Worm (Caenorhabditis elegans): ENCODE results near the gene msrp-3.
"Not testable (repeated sequence)": the region's sequence is repeated elsewhere in the genome, so short reads cannot be mapped to it uniquely, and the experiment has no call there.

msrp-3 gene

ce11 chrII:814737-815136, at the start of gene msrp-3:
TSS of gene msrp-3 (minus strand) at chrII:814837.
- TF ChIP-seq B0310.2 (tag; optimal IDR thresholded peaks at IDR 0.05), result no peak
- TF ChIP-seq hnd-1 (tag; optimal IDR thresholded peaks at IDR 0.05), result no peak
- no peak for TF ChIP-seq scrt-1 (GFP tag; IDR thresholded peaks at IDR 0.05)
- TF ChIP-seq flt-1 (GFP tag; IDR thresholded peaks at IDR 0.05), result no peak
- no peak for TF ChIP-seq sea-1 (GFP tag; conservative IDR thresholded peaks at IDR 0.05)
- no peak for TF ChIP-seq ets-7 (tag; optimal IDR thresholded peaks at IDR 0.05)
- TF ChIP-seq aly-1 (tag; optimal IDR thresholded peaks at IDR 0.05), result no peak
- TF ChIP-seq ceh-36 (tag; optimal IDR thresholded peaks at IDR 0.05), result no peak
- TF ChIP-seq tbx-11 (GFP tag; IDR thresholded peaks at IDR 0.05), result no peak
- TF ChIP-seq tra-4 (tag; optimal IDR thresholded peaks at IDR 0.05), result no peak
- no peak for TF ChIP-seq tbx-37 (GFP tag; conservative IDR thresholded peaks at IDR 0.05)
- no peak for TF ChIP-seq ama-1 (optimal IDR thresholded peaks at IDR 0.05)
- no peak for TF ChIP-seq pes-1 (GFP tag; IDR thresholded peaks at IDR 0.05)

ce11 chrII:861564-861963, 46.9 kb upstream of the msrp-3 start, which contains the start of gene Y46B2A.4:
TSS of gene Y46B2A.4 (plus strand) at chrII:861864.
- TF ChIP-seq sea-1 (GFP tag; conservative IDR thresholded peaks at IDR 0.05) (no peak), flt-1 (GFP tag; IDR thresholded peaks at IDR 0.05) (no peak), tra-4 (tag; optimal IDR thresholded peaks at IDR 0.05) (no peak), B0310.2 (tag; optimal IDR thresholded peaks at IDR 0.05) (no peak), ceh-36 (tag; optimal IDR thresholded peaks at IDR 0.05) (no peak), aly-1 (tag; optimal IDR thresholded peaks at IDR 0.05) (no peak), tbx-37 (GFP tag; conservative IDR thresholded peaks at IDR 0.05) (no peak), ceh-13 (GFP tag; optimal IDR thresholded peaks at IDR 0.05) (no peak), pes-1 (GFP tag; IDR thresholded peaks at IDR 0.05) (no peak), hnd-1 (tag; optimal IDR thresholded peaks at IDR 0.05) (no peak), ama-1 (optimal IDR thresholded peaks at IDR 0.05) (no peak), tbx-11 (GFP tag; IDR thresholded peaks at IDR 0.05) (no peak), hmg-4 (GFP tag; optimal IDR thresholded peaks at IDR 0.05) (no peak)

- TF ChIP-seq sea-1 (GFP tag; conservative IDR thresholded peaks at IDR 0.05); tbx-11 (GFP tag; IDR thresholded peaks at IDR 0.05); flt-1 (GFP tag; IDR thresholded peaks at IDR 0.05): not testable (repeated sequence)
These were observed 35.9 kb upstream of the msrp-3 start, which contains the start of gene F28A10.5 for ce11 chrII:850567-850966. TSS of gene F28A10.5 (minus strand) at chrII:850667.

ce11 chrII:848519-848918, 33.9 kb upstream of the msrp-3 start, which contains the start of the genes acdh-9 and F28A10.13:
TSS of gene acdh-9 (minus strand) at chrII:848603.
TSS of gene F28A10.13 (plus strand) at chrII:848812.
- TF ChIP-seq ama-1 (optimal IDR thresholded peaks at IDR 0.05), result no peak
- TF ChIP-seq scrt-1 (GFP tag; IDR thresholded peaks at IDR 0.05), result no peak
- no peak for TF ChIP-seq ceh-36 (tag; optimal IDR thresholded peaks at IDR 0.05)
- TF ChIP-seq aly-1 (tag; optimal IDR thresholded peaks at IDR 0.05), result no peak
- no peak for TF ChIP-seq B0310.2 (tag; optimal IDR thresholded peaks at IDR 0.05)
- no peak for TF ChIP-seq tra-4 (tag; optimal IDR thresholded peaks at IDR 0.05)
- no peak for TF ChIP-seq tbx-11 (GFP tag; IDR thresholded peaks at IDR 0.05)
- no peak for TF ChIP-seq hmg-4 (GFP tag; optimal IDR thresholded peaks at IDR 0.05)
- TF ChIP-seq flt-1 (GFP tag; IDR thresholded peaks at IDR 0.05), result no peak

ce11 chrII:845618-846017, 31.0 kb upstream of the msrp-3 start, which contains the start of gene F28A10.7:
TSS of gene F28A10.7 (minus strand) at chrII:845718.
- no peak for TF ChIP-seq scrt-1 (GFP tag; IDR thresholded peaks at IDR 0.05)

- no peak for TF ChIP-seq hnd-1 (tag; optimal IDR thresholded peaks at IDR 0.05)
- no peak for TF ChIP-seq B0310.2 (tag; optimal IDR thresholded peaks at IDR 0.05)
- TF ChIP-seq aly-1 (tag; optimal IDR thresholded peaks at IDR 0.05), result no peak
These were observed 29.3 kb upstream of the msrp-3 start, which contains the start of gene F28A10.4 for ce11 chrII:843971-844370. TSS of gene F28A10.4 (plus strand) at chrII:844271.

- TF ChIP-seq aly-1 (tag; optimal IDR thresholded peaks at IDR 0.05), result no peak
- no peak for TF ChIP-seq ama-1 (optimal IDR thresholded peaks at IDR 0.05)
- TF ChIP-seq hnd-1 (tag; optimal IDR thresholded peaks at IDR 0.05), result no peak
- no peak for TF ChIP-seq pes-1 (GFP tag; IDR thresholded peaks at IDR 0.05)
- no peak for TF ChIP-seq ceh-13 (GFP tag; optimal IDR thresholded peaks at IDR 0.05)
- no peak for TF ChIP-seq sea-1 (GFP tag; conservative IDR thresholded peaks at IDR 0.05)
- no peak for TF ChIP-seq F13C5.2 (tag; optimal IDR thresholded peaks at IDR 0.05)
- TF ChIP-seq tbx-11 (GFP tag; IDR thresholded peaks at IDR 0.05), result no peak
- TF ChIP-seq ceh-36 (tag; optimal IDR thresholded peaks at IDR 0.05), result no peak
- TF ChIP-seq tra-4 (tag; optimal IDR thresholded peaks at IDR 0.05), result no peak
- no peak for TF ChIP-seq ets-7 (tag; optimal IDR thresholded peaks at IDR 0.05)
- TF ChIP-seq scrt-1 (GFP tag; IDR thresholded peaks at IDR 0.05), result no peak
- no peak for TF ChIP-seq hmg-4 (GFP tag; optimal IDR thresholded peaks at IDR 0.05)
- no peak for TF ChIP-seq flt-1 (GFP tag; IDR thresholded peaks at IDR 0.05)
- TF ChIP-seq B0310.2 (tag; optimal IDR thresholded peaks at IDR 0.05), result no peak
- no peak for TF ChIP-seq tbx-37 (GFP tag; conservative IDR thresholded peaks at IDR 0.05)
These were observed 25.5 kb upstream of the msrp-3 start, which contains the start of gene clc-33 for ce11 chrII:840131-840530. TSS of gene clc-33 (plus strand) at chrII:840431.

ce11 chrII:838414-838813, 23.8 kb upstream of the msrp-3 start, which contains the start of gene F28A10.8:
TSS of gene F28A10.8 (minus strand) at chrII:838514.
- TF ChIP-seq ceh-13 (GFP tag; optimal IDR thresholded peaks at IDR 0.05), result no peak
- TF ChIP-seq F13C5.2 (tag; optimal IDR thresholded peaks at IDR 0.05), result no peak
- no peak for TF ChIP-seq ets-7 (tag; optimal IDR thresholded peaks at IDR 0.05)
- no peak for TF ChIP-seq pes-1 (GFP tag; IDR thresholded peaks at IDR 0.05)
- no peak for TF ChIP-seq ceh-36 (tag; optimal IDR thresholded peaks at IDR 0.05)
- TF ChIP-seq tbx-37 (GFP tag; conservative IDR thresholded peaks at IDR 0.05), result no peak
- no peak for TF ChIP-seq tra-4 (tag; optimal IDR thresholded peaks at IDR 0.05)
- no peak for TF ChIP-seq aly-1 (tag; optimal IDR thresholded peaks at IDR 0.05)
- no peak for TF ChIP-seq sea-1 (GFP tag; conservative IDR thresholded peaks at IDR 0.05)
- no peak for TF ChIP-seq tbx-11 (GFP tag; IDR thresholded peaks at IDR 0.05)
- TF ChIP-seq scrt-1 (GFP tag; IDR thresholded peaks at IDR 0.05), result no peak
- no peak for TF ChIP-seq hnd-1 (tag; optimal IDR thresholded peaks at IDR 0.05)

Data from whole organism, early embryonic.